Fruit fly (Drosophila melanogaster) whole organism, embryonic: ENCODE results near the gene CG14327.

ENCODE experiments used
- Bdp1 ChIP-seq: fragments of 200-800 bp; sonication (Bioruptor generic); optimal IDR thresholded peaks from 3 replicates; lab custom pipeline; 2016; ENCODE audit warnings: missing biosample characterization, missing genetic modification characterization
- Bgb ChIP-seq: fragments of 200-800 bp; sonication (Bioruptor generic); IDR thresholded peaks from 2 replicates; pipeline ENCODE4 v1.3.6; 2022; ENCODE audit warnings: missing biosample characterization, missing genetic modification characterization; ENCODE audit not compliant: partially characterized antibody
- CG10462 ChIP-seq: fragments of 200-800 bp; sonication (Bioruptor generic); optimal IDR thresholded peaks from 2 replicates; lab custom pipeline; 2016; ENCODE audit warnings: missing biosample characterization, missing genetic modification characterization
- CG11085 ChIP-seq: fragments of 200-800 bp; sonication (Bioruptor generic); IDR thresholded peaks from 2 replicates; pipeline ENCODE4 v1.3.6; 2022; ENCODE audit warnings: missing biosample characterization, missing genetic modification characterization
- CG13287 ChIP-seq: fragments of 200-800 bp; sonication (Bioruptor generic); IDR thresholded peaks from 2 replicates; pipeline ENCODE4 v1.3.6; 2022; ENCODE audit warnings: missing biosample characterization, missing genetic modification characterization; ENCODE audit not compliant: partially characterized antibody
- CG15696 ChIP-seq: fragments of 200-800 bp; sonication (Bioruptor generic); optimal IDR thresholded peaks from 2 replicates; lab custom pipeline; 2019; ENCODE audit warnings: missing biosample characterization, mild to moderate bottlenecking, missing genetic modification characterization, moderate library complexity
- CG16813 ChIP-seq: fragments of 200-800 bp; sonication (Bioruptor generic); IDR thresholded peaks from 3 replicates; pipeline ENCODE4 v1.3.6; 2022; ENCODE audit warnings: missing biosample characterization, missing genetic modification characterization; ENCODE audit not compliant: partially characterized antibody
- CG16863 ChIP-seq: fragments of 200-800 bp; sonication (Bioruptor generic); optimal IDR thresholded peaks from 3 replicates; lab custom pipeline; 2016; ENCODE audit warnings: missing biosample characterization, missing genetic modification characterization
- CG18764 ChIP-seq: fragments of 200-800 bp; sonication (Bioruptor generic); optimal IDR thresholded peaks from 3 replicates; lab custom pipeline; 2016; ENCODE audit warnings: missing biosample characterization, missing genetic modification characterization
- CG2129 ChIP-seq: fragments of 200-800 bp; sonication (Bioruptor generic); IDR thresholded peaks from 2 replicates; pipeline ENCODE4 v1.3.6; 2022; ENCODE audit warnings: missing biosample characterization, missing genetic modification characterization; ENCODE audit not compliant: partially characterized antibody
- CG2678 ChIP-seq: fragments of 200-800 bp; sonication (Bioruptor generic); optimal IDR thresholded peaks from 3 replicates; lab custom pipeline; 2019; ENCODE audit warnings: missing biosample characterization, mild to moderate bottlenecking, missing genetic modification characterization, moderate library complexity
- CG34376 ChIP-seq: fragments of 200-800 bp; sonication (Bioruptor generic); optimal IDR thresholded peaks from 2 replicates; lab custom pipeline; 2018; ENCODE audit warnings: missing biosample characterization, mild to moderate bottlenecking, missing genetic modification characterization
- CG6272 ChIP-seq: fragments of 200-800 bp; sonication (Bioruptor generic); IDR thresholded peaks from 2 replicates; pipeline ENCODE4 v1.3.6; 2022; ENCODE audit warnings: missing biosample characterization, missing genetic modification characterization
- CG6683 ChIP-seq: fragments of 200-800 bp; sonication (Bioruptor generic); optimal IDR thresholded peaks from 2 replicates; lab custom pipeline; 2017; ENCODE audit warnings: missing biosample characterization, mild to moderate bottlenecking, missing genetic modification characterization, missing genetic modification reagents
- CG6791 ChIP-seq: fragments of 200-800 bp; sonication (Bioruptor generic); IDR thresholded peaks from 3 replicates; pipeline ENCODE4 v1.3.6; 2022; ENCODE audit warnings: missing biosample characterization, missing genetic modification characterization; ENCODE audit not compliant: partially characterized antibody
- CG6854 ChIP-seq: fragments of 200-800 bp; sonication (Bioruptor generic); optimal IDR thresholded peaks from 3 replicates; lab custom pipeline; 2017; ENCODE audit warnings: missing biosample characterization, mild to moderate bottlenecking, missing genetic modification characterization
- CoRest ChIP-seq: fragments of 200-800 bp; sonication (Bioruptor generic); optimal IDR thresholded peaks from 3 replicates; lab custom pipeline; 2018; ENCODE audit warnings: missing biosample characterization, mild to moderate bottlenecking, missing genetic modification characterization, moderate library complexity
- Dll ChIP-seq: fragments of 200-800 bp; sonication (Bioruptor generic); IDR thresholded peaks from 4 replicates; pipeline ENCODE4 v1.3.6; 2022; ENCODE audit warnings: missing biosample characterization, missing genetic modification characterization; ENCODE audit not compliant: partially characterized antibody
- Eip74EF ChIP-seq, 2 experiments: fragments of 200-800 bp in 1 of 2; fragments of >200 bp in 1 of 2; sonication (Bioruptor generic) in 1 of 2; optimal IDR thresholded peaks; 2 replicates each; lab custom pipeline; 2017 to 2019; ENCODE audit warnings: missing biosample characterization in 2 of 2, missing genetic modification characterization in 2 of 2, mild to moderate bottlenecking in 1 of 2, moderate library complexity in 1 of 2
- H15 ChIP-seq: fragments of 200-800 bp; sonication (Bioruptor generic); IDR thresholded peaks from 3 replicates; pipeline ENCODE4 v1.3.6; 2022; ENCODE audit warnings: missing biosample characterization, missing genetic modification characterization
- HLH4C ChIP-seq: fragments of 200-800 bp; sonication (Bioruptor generic); IDR thresholded peaks from 3 replicates; pipeline ENCODE4 v1.3.6; 2022; ENCODE audit warnings: missing biosample characterization, missing genetic modification characterization; ENCODE audit not compliant: partially characterized antibody
- MTF-1 ChIP-seq: fragments of 200-800 bp; sonication (Bioruptor generic); optimal IDR thresholded peaks from 2 replicates; lab custom pipeline; 2018; ENCODE audit warnings: missing biosample characterization, mild to moderate bottlenecking, missing genetic modification characterization, borderline replicate concordance
- Mad ChIP-seq: fragments of 200-800 bp; sonication (Bioruptor generic); optimal IDR thresholded peaks from 2 replicates; lab custom pipeline; 2016; ENCODE audit warnings: missing biosample characterization, missing genetic modification characterization
- Med ChIP-seq: fragments of 200-800 bp; sonication (Bioruptor generic); peaks from one replicate; lab custom pipeline; 2016; ENCODE audit warnings: missing biosample characterization, missing genetic modification characterization, mild to moderate bottlenecking, inconsistent platforms, moderate library complexity
- Opbp ChIP-seq: fragments of 200-800 bp; sonication (Bioruptor generic); IDR thresholded peaks from 3 replicates; pipeline ENCODE4 v1.3.6; 2022; ENCODE audit warnings: missing biosample characterization, missing genetic modification characterization; ENCODE audit not compliant: partially characterized antibody
- TFAM ChIP-seq: fragments of 200-800 bp; sonication (Bioruptor generic); optimal IDR thresholded peaks from 2 replicates; lab custom pipeline; 2017; ENCODE audit warnings: missing biosample characterization, missing genetic modification characterization, inconsistent platforms
- abd-A ChIP-seq: fragments of 200-800 bp; sonication (Bioruptor generic); optimal IDR thresholded peaks from 3 replicates; lab custom pipeline; 2019; ENCODE audit warnings: missing biosample characterization, mild to moderate bottlenecking, missing genetic modification characterization, moderate library complexity
- chinmo ChIP-seq: fragments of 200-800 bp; sonication (Bioruptor generic); IDR thresholded peaks from 4 replicates; pipeline ENCODE4 v1.3.6; 2022; ENCODE audit warnings: missing biosample characterization, missing genetic modification characterization; ENCODE audit not compliant: partially characterized antibody
- exex ChIP-seq: fragments of 200-800 bp; sonication (Bioruptor generic); optimal IDR thresholded peaks from 4 replicates; lab custom pipeline; 2018; ENCODE audit warnings: missing biosample characterization, mild to moderate bottlenecking, missing genetic modification characterization, moderate library complexity
- fd64A ChIP-seq: fragments of 200-800 bp; sonication (Bioruptor generic); optimal IDR thresholded peaks from 3 replicates; lab custom pipeline; 2018; ENCODE audit warnings: missing biosample characterization, mild to moderate bottlenecking, missing genetic modification characterization
- ftz-f1 ChIP-seq: fragments of 200-800 bp; sonication (Bioruptor generic); optimal IDR thresholded peaks from 2 replicates; lab custom pipeline; 2016; ENCODE audit warnings: missing biosample characterization, missing genetic modification characterization
- hb ChIP-seq: fragments of 200-800 bp; sonication (Bioruptor generic); IDR thresholded peaks from 3 replicates; pipeline ENCODE4 v1.3.6; 2022; ENCODE audit warnings: missing biosample characterization, missing genetic modification characterization; ENCODE audit not compliant: partially characterized antibody
- hkb ChIP-seq, 2 experiments: fragments of 200-800 bp in 1 of 2; fragments of >200 bp in 1 of 2; sonication (Bioruptor generic) in 1 of 2; IDR thresholded peaks in 1 of 2; optimal IDR thresholded peaks in 1 of 2; 2 replicates each; pipeline versions ENCODE4 v1.3.6 to Lab custom; 2017 to 2022; ENCODE audit warnings: missing biosample characterization in 1 of 2, missing genetic modification characterization in 1 of 2
- knrl ChIP-seq: fragments of 200-800 bp; sonication (Bioruptor generic); IDR thresholded peaks from 3 replicates; pipeline ENCODE4 v1.3.6; 2022; ENCODE audit warnings: missing biosample characterization, missing genetic modification characterization; ENCODE audit not compliant: partially characterized antibody
- mirr ChIP-seq: fragments of 200-800 bp; sonication (Bioruptor generic); optimal IDR thresholded peaks from 3 replicates; lab custom pipeline; 2018; ENCODE audit warnings: missing biosample characterization, mild to moderate bottlenecking, missing genetic modification characterization
- nerfin-2 ChIP-seq: fragments of 200-800 bp; sonication (Bioruptor generic); IDR thresholded peaks from 2 replicates; pipeline ENCODE4 v1.3.6; 2022; ENCODE audit warnings: missing biosample characterization, missing genetic modification characterization; ENCODE audit not compliant: partially characterized antibody
- p53 ChIP-seq: fragments of 200-800 bp; sonication (Bioruptor generic); optimal IDR thresholded peaks from 2 replicates; lab custom pipeline; 2016; ENCODE audit warnings: missing biosample characterization, missing genetic modification characterization
- schlank ChIP-seq: fragments of 200-800 bp; sonication (Bioruptor generic); optimal IDR thresholded peaks from 2 replicates; lab custom pipeline; 2018; ENCODE audit warnings: missing biosample characterization, mild to moderate bottlenecking, missing genetic modification characterization
- sd ChIP-seq: fragments of 200-800 bp; sonication (Bioruptor generic); optimal IDR thresholded peaks from 3 replicates; lab custom pipeline; 2018; ENCODE audit warnings: missing biosample characterization, mild to moderate bottlenecking, missing genetic modification characterization, moderate library complexity
- vnd ChIP-seq: fragments of 200-800 bp; sonication (Bioruptor generic); IDR thresholded peaks from 3 replicates; pipeline ENCODE4 v1.3.6; 2022; ENCODE audit warnings: missing biosample characterization, missing genetic modification characterization; ENCODE audit not compliant: partially characterized antibody
- vvl ChIP-seq: fragments of 200-800 bp; sonication (Bioruptor generic); IDR thresholded peaks from 2 replicates; pipeline ENCODE4 v1.3.6; 2022; ENCODE audit warnings: missing biosample characterization, missing genetic modification characterization
- yki ChIP-seq: fragments of >200 bp; optimal IDR thresholded peaks from 3 replicates; lab custom pipeline; 2018

Gene CG14327

DNA sequence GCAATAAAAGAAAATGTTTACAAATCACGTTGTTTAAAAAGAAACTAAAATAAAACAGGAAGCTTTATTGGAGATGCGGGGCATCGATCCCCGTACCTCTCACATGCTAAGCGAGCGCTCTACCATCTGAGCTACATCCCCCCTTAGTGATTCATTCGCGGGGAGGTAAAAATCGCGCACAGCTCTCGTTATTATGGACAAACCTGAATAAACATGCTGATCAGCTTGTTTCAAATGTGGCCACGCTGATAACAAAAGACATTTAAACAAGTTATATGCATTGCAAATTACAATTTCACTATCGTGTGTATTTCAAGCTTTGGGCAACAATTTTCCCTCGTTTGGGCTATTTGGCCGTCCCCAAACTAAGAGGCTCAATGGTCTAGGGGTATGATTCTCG is 31.7 kb downstream of the CG14327 start (continued):
- TF ChIP-seq vvl (peak; percentile 80), fd64A (GFP tag; lab: Kevin White, UChicago) (no peak), H15 (GFP tag; lab: Robert Waterston, UW) (no peak), schlank (tag; lab: Kevin White, UChicago) (no peak), Mad (no peak), CG13287 (peak; percentile 32; the same call in 1 of the 2 replicates), Dll (GFP tag; lab: Robert Waterston, UW) (peak; percentile 34; the same call in 1 of the 4 replicates), CG16813 (GFP tag; lab: Robert Waterston, UW) (peak; percentile 48; the same call in 2 of the 3 replicates), CG2678 (tag; lab: Kevin White, UChicago) (peak; percentile 0), CG34376 (GFP tag; lab: Kevin White, UChicago) (peak; percentile 16), Opbp (GFP tag; lab: Robert Waterston, UW) (peak; percentile 67; the same call in 1 of the 3 replicates), sd (tag; lab: Kevin White, UChicago) (peak; percentile 63), CG15696 (tag; lab: Kevin White, UChicago) (no peak), CG2129 (GFP tag; lab: Robert Waterston, UW) (no peak), vnd (GFP tag; lab: Robert Waterston, UW) (peak; percentile 58; the same call in 2 of the 3 replicates), CG10462 (GFP tag; lab: Kevin White, UChicago) (no peak), Med (peak; percentile 28), hkb (optimal IDR thresholded peaks at IDR 0.05; lab: Kevin White, UChicago) (no peak), hkb (GFP tag; IDR thresholded peaks at IDR 0.05; lab: Robert Waterston, UW) (peak; percentile 16; the same call in 1 of the 2 replicates), ftz-f1 (GFP tag; lab: Kevin White, UChicago) (no peak), knrl (GFP tag; lab: Robert Waterston, UW) (peak; percentile 41; the same call in 2 of the 3 replicates), nerfin-2 (GFP tag; lab: Robert Waterston, UW) (peak; percentile 67), yki (lab: Kevin White, UChicago) (no peak), TFAM (GFP tag; lab: Kevin White, UChicago) (no peak), CoRest (no peak), CG6272 (GFP tag; lab: Robert Waterston, UW) (no peak), CG6854 (peak; percentile 2), exex (tag; lab: Kevin White, UChicago) (peak; percentile 45), CG11085 (GFP tag; lab: Robert Waterston, UW) (no peak), CG6791 (GFP tag; lab: Robert Waterston, UW) (peak; percentile 60; the same call in 1 of the 3 replicates), chinmo (GFP tag; lab: Robert Waterston, UW) (peak; percentile 84; the same call in 2 of the 4 replicates), CG6683 (no peak), CG18764 (GFP tag; lab: Kevin White, UChicago) (no peak), hb (GFP tag; lab: Robert Waterston, UW) (peak; percentile 48; the same call in 1 of the 3 replicates), abd-A (peak; percentile 36), Bgb (GFP tag; lab: Robert Waterston, UW) (peak; percentile 61), CG16863 (GFP tag; lab: Kevin White, UChicago) (no peak), MTF-1 (GFP tag; lab: Kevin White, UChicago) (no peak), HLH4C (peak; percentile 59), p53 (GFP tag; lab: Kevin White, UChicago) (peak; percentile 75), Bdp1 (GFP tag; lab: Kevin White, UChicago) (peak; percentile 99), Eip74EF (GFP tag; optimal IDR thresholded peaks at IDR 0.05; lab: Kevin White, UChicago) (peak in 1 of 2 experiments; percentile 13), mirr (peak; percentile 44)
